Worm (Caenorhabditis elegans) whole organism, young adult: ENCODE data around the gene F57B9.3.

Experiments used
- B0336.3 ChIP-seq: fragments of 200-800 bp; sonication (Bioruptor generic); IDR thresholded peaks from 2 replicates; pipeline ENCODE4 v1.3.6; 2022; ENCODE audit warnings: missing genetic modification characterization, missing compliant biosample characterization
- C17E4.6 ChIP-seq: fragments of 200-800 bp; sonication (Bioruptor generic); IDR thresholded peaks from 2 replicates; pipeline ENCODE4 v1.3.6; 2022; ENCODE audit warnings: missing genetic modification reagents, missing genetic modification characterization, missing compliant biosample characterization
- F10E7.11 ChIP-seq: sonication (generic microtip); optimal IDR thresholded peaks from 2 replicates; lab custom pipeline; 2017; ENCODE audit warnings: mild to moderate bottlenecking, missing genetic modification characterization, moderate library complexity, missing compliant biosample characterization
- F23B12.7 ChIP-seq: sonication (generic microtip); optimal IDR thresholded peaks from 2 replicates; lab custom pipeline; 2017; ENCODE audit warnings: missing genetic modification characterization, mild to moderate bottlenecking, missing compliant biosample characterization, antibody characterized with exemption, moderate library complexity; ENCODE audit not compliant: insufficient read depth
- F39B2.1 ChIP-seq: fragments of 200-800 bp; sonication (Bioruptor generic); IDR thresholded peaks from 2 replicates; pipeline ENCODE4 v1.3.6; 2022; ENCODE audit warnings: missing genetic modification reagents, missing genetic modification characterization, missing compliant biosample characterization
- F49E8.2 ChIP-seq: sonication (generic microtip); optimal IDR thresholded peaks from 3 replicates; lab custom pipeline; 2017; ENCODE audit warnings: missing genetic modification characterization, mild to moderate bottlenecking, missing compliant biosample characterization, antibody characterized with exemption, moderate library complexity; ENCODE audit not compliant: insufficient read depth
- F52B5.7 ChIP-seq: sonication (generic microtip); optimal IDR thresholded peaks from 2 replicates; lab custom pipeline; 2016; ENCODE audit warnings: mild to moderate bottlenecking, missing genetic modification characterization, missing compliant biosample characterization
- F57A8.1 ChIP-seq: fragments of 200-800 bp; sonication (Bioruptor generic); optimal IDR thresholded peaks from 2 replicates; lab custom pipeline; 2018; ENCODE audit warnings: mild to moderate bottlenecking, missing genetic modification characterization, moderate library complexity, missing compliant biosample characterization
- F57C9.4 ChIP-seq: sonication (generic microtip); optimal IDR thresholded peaks from 2 replicates; lab custom pipeline; 2017; ENCODE audit warnings: mild to moderate bottlenecking, missing genetic modification characterization, missing compliant biosample characterization
- K12H6.12 ChIP-seq: fragments of 200-800 bp; sonication (Bioruptor generic); optimal IDR thresholded peaks from 2 replicates; lab custom pipeline; 2018; ENCODE audit warnings: mild to moderate bottlenecking, missing genetic modification characterization, missing compliant biosample characterization
- Y67H2A.10 ChIP-seq: fragments of 200-800 bp; sonication (Bioruptor generic); conservative IDR thresholded peaks from 2 replicates; pipeline ENCODE4 v1.3.6; 2022; ENCODE audit warnings: missing genetic modification reagents, missing genetic modification characterization, missing compliant biosample characterization
- Y95B8A.8 ChIP-seq: fragments of 200-800 bp; sonication (Bioruptor generic); IDR thresholded peaks from 2 replicates; pipeline ENCODE4 v1.3.6; 2022; ENCODE audit warnings: missing genetic modification reagents, missing genetic modification characterization, missing compliant biosample characterization
- ZK185.1 ChIP-seq: sonication (generic microtip); optimal IDR thresholded peaks from 2 replicates; lab custom pipeline; 2016; ENCODE audit warnings: mild to moderate bottlenecking, missing genetic modification characterization, missing compliant biosample characterization; ENCODE audit not compliant: poor library complexity, severe bottlenecking
- akir-1 ChIP-seq: fragments of 200-800 bp; sonication (Bioruptor generic); optimal IDR thresholded peaks from 2 replicates; lab custom pipeline; 2018; ENCODE audit warnings: mild to moderate bottlenecking, missing genetic modification characterization, moderate library complexity, missing compliant biosample characterization
- attf-5 ChIP-seq: fragments of 200-800 bp; sonication (Bioruptor generic); optimal IDR thresholded peaks from 2 replicates; lab custom pipeline; 2018; ENCODE audit warnings: mild to moderate bottlenecking, missing genetic modification characterization, missing compliant biosample characterization
- bed-1 ChIP-seq: fragments of 200-800 bp; sonication (Bioruptor generic); IDR thresholded peaks from 2 replicates; pipeline ENCODE4 v1.3.6; 2022; ENCODE audit warnings: missing genetic modification reagents, missing genetic modification characterization, missing compliant biosample characterization
- ccch-3 ChIP-seq: fragments of 200-800 bp; sonication (Bioruptor generic); optimal IDR thresholded peaks from 2 replicates; lab custom pipeline; 2018; ENCODE audit warnings: mild to moderate bottlenecking, missing genetic modification characterization, missing compliant biosample characterization
- cebp-1 ChIP-seq, 2 experiments: fragments of 200-800 bp in 1 of 2; sonication (Bioruptor generic) in 1 of 2; sonication (generic microtip) in 1 of 2; IDR thresholded peaks in 1 of 2; optimal IDR thresholded peaks in 1 of 2; 2 replicates each; pipeline versions ENCODE4 v1.3.6 to Lab custom; 2017 to 2022; ENCODE audit warnings: missing compliant biosample characterization in 2 of 2, missing genetic modification characterization in 2 of 2, mild to moderate bottlenecking in 1 of 2, missing genetic modification reagents in 1 of 2, moderate library complexity in 1 of 2
- ceh-100 ChIP-seq: fragments of 200-800 bp; sonication (Bioruptor generic); IDR thresholded peaks from 2 replicates; pipeline ENCODE4 v1.3.6; 2022; ENCODE audit warnings: missing genetic modification reagents, missing genetic modification characterization, missing compliant biosample characterization
- ceh-27 ChIP-seq: fragments of 200-800 bp; sonication (Bioruptor generic); optimal IDR thresholded peaks from 2 replicates; lab custom pipeline; 2018; ENCODE audit warnings: mild to moderate bottlenecking, missing genetic modification characterization, moderate library complexity, missing compliant biosample characterization
- ceh-40 ChIP-seq: fragments of 200-800 bp; sonication (Bioruptor generic); IDR thresholded peaks from 2 replicates; pipeline ENCODE4 v1.3.6; 2022; ENCODE audit warnings: missing genetic modification characterization, missing compliant biosample characterization
- ceh-79 ChIP-seq: sonication (generic microtip); optimal IDR thresholded peaks from 2 replicates; lab custom pipeline; 2017; ENCODE audit warnings: mild to moderate bottlenecking, missing genetic modification characterization, missing compliant biosample characterization
- dpff-1 ChIP-seq: sonication (generic microtip); optimal IDR thresholded peaks from 2 replicates; lab custom pipeline; 2017; ENCODE audit warnings: mild to moderate bottlenecking, missing genetic modification characterization, missing compliant biosample characterization
- egl-44 ChIP-seq: fragments of 200-800 bp; sonication (Bioruptor generic); IDR thresholded peaks from 2 replicates; pipeline ENCODE4 v1.3.6; 2022; ENCODE audit warnings: missing genetic modification reagents, missing genetic modification characterization, missing compliant biosample characterization
- egrh-3 ChIP-seq: fragments of 200-800 bp; sonication (Bioruptor generic); IDR thresholded peaks from 2 replicates; pipeline ENCODE4 v1.3.6; 2022; ENCODE audit warnings: missing genetic modification reagents, missing genetic modification characterization, missing compliant biosample characterization
- fkh-3 ChIP-seq: sonication (generic microtip); optimal IDR thresholded peaks from 2 replicates; lab custom pipeline; 2016; ENCODE audit warnings: mild to moderate bottlenecking, missing genetic modification characterization, missing compliant biosample characterization
- hlh-26 ChIP-seq: fragments of 200-800 bp; sonication (Bioruptor generic); conservative IDR thresholded peaks from 2 replicates; pipeline ENCODE4 v1.3.6; 2022; ENCODE audit warnings: missing genetic modification reagents, missing genetic modification characterization, missing compliant biosample characterization
- hsf-1 ChIP-seq: fragments of 200-800 bp; sonication (Bioruptor generic); IDR thresholded peaks from 2 replicates; pipeline ENCODE4 v1.3.6; 2022; ENCODE audit warnings: missing genetic modification reagents, missing genetic modification characterization, missing compliant biosample characterization
- lin-26 ChIP-seq: fragments of 200-800 bp; sonication (Bioruptor generic); IDR thresholded peaks from 2 replicates; pipeline ENCODE4 v1.3.6; 2022; ENCODE audit warnings: missing genetic modification reagents, missing genetic modification characterization, missing compliant biosample characterization
- madf-6 ChIP-seq: fragments of 200-800 bp; sonication (Bioruptor generic); IDR thresholded peaks from 2 replicates; pipeline ENCODE4 v1.3.6; 2022; ENCODE audit warnings: missing genetic modification reagents, missing genetic modification characterization, missing compliant biosample characterization
- madf-8 ChIP-seq: fragments of 200-800 bp; sonication (Bioruptor generic); conservative IDR thresholded peaks from 2 replicates; pipeline ENCODE4 v1.3.6; 2022; ENCODE audit warnings: missing genetic modification reagents, missing genetic modification characterization, missing compliant biosample characterization
- nfyb-1 ChIP-seq: fragments of 200-800 bp; sonication (Bioruptor generic); IDR thresholded peaks from 2 replicates; pipeline ENCODE4 v1.3.6; 2022; ENCODE audit warnings: missing genetic modification reagents, missing genetic modification characterization, missing compliant biosample characterization
- nhr-179 ChIP-seq: sonication (generic microtip); optimal IDR thresholded peaks from 2 replicates; lab custom pipeline; 2016; ENCODE audit warnings: mild to moderate bottlenecking, missing genetic modification characterization, missing compliant biosample characterization
- nhr-90 ChIP-seq: sonication (generic microtip); optimal IDR thresholded peaks from 2 replicates; lab custom pipeline; 2016; ENCODE audit warnings: missing genotype, mild to moderate bottlenecking, missing genetic modification characterization, missing compliant biosample characterization
- pbrm-1 ChIP-seq: fragments of 200-800 bp; sonication (Bioruptor generic); IDR thresholded peaks from 2 replicates; pipeline ENCODE4 v1.3.6; 2022; ENCODE audit warnings: missing genetic modification reagents, missing genetic modification characterization, missing compliant biosample characterization
- rec-8 ChIP-seq, 2 experiments: sonication (generic microtip); optimal IDR thresholded peaks; 2 replicates each; lab custom pipeline; 2016; ENCODE audit warnings: mild to moderate bottlenecking in 2 of 2, missing genetic modification characterization in 2 of 2, missing genetic modification reagents in 2 of 2, missing genotype in 2 of 2, missing biosample characterization in 1 of 2, missing compliant biosample characterization in 1 of 2, moderate library complexity in 1 of 2
- repo-1 ChIP-seq: sonication (generic microtip); optimal IDR thresholded peaks from 2 replicates; lab custom pipeline; 2017; ENCODE audit warnings: mild to moderate bottlenecking, missing genetic modification characterization, missing compliant biosample characterization
- sdz-38 ChIP-seq: sonication (generic microtip); optimal IDR thresholded peaks from 2 replicates; lab custom pipeline; 2016; ENCODE audit warnings: missing genotype, missing genetic modification characterization, missing compliant biosample characterization
- sptf-2 ChIP-seq: fragments of 200-800 bp; sonication (Bioruptor generic); optimal IDR thresholded peaks from 2 replicates; lab custom pipeline; 2018; ENCODE audit warnings: mild to moderate bottlenecking, missing genetic modification characterization, missing compliant biosample characterization
- tlf-1 ChIP-seq: fragments of 200-800 bp; sonication (Bioruptor generic); optimal IDR thresholded peaks from 2 replicates; lab custom pipeline; 2018; ENCODE audit warnings: mild to moderate bottlenecking, missing genetic modification characterization, missing compliant biosample characterization
- xnd-1 ChIP-seq: sonication (generic microtip); optimal IDR thresholded peaks from 2 replicates; lab custom pipeline; 2016; ENCODE audit warnings: missing genotype, missing genetic modification reagents, missing genetic modification characterization, missing compliant biosample characterization
- zfh-2 ChIP-seq: fragments of 200-800 bp; sonication (Bioruptor generic); conservative IDR thresholded peaks from 2 replicates; pipeline ENCODE4 v1.3.6; 2022; ENCODE audit warnings: missing genetic modification reagents, missing genetic modification characterization, missing compliant biosample characterization
- zim-3 ChIP-seq: sonication (generic microtip); optimal IDR thresholded peaks from 2 replicates; lab custom pipeline; 2017; ENCODE audit warnings: mild to moderate bottlenecking, missing genetic modification characterization, moderate library complexity, missing compliant biosample characterization
- ztf-18 ChIP-seq: sonication (generic microtip); optimal IDR thresholded peaks from 2 replicates; lab custom pipeline; 2016; ENCODE audit warnings: missing genotype, mild to moderate bottlenecking, missing genetic modification characterization, missing compliant biosample characterization
- ztf-28 ChIP-seq: fragments of 200-800 bp; sonication (Bioruptor generic); IDR thresholded peaks from 2 replicates; pipeline ENCODE4 v1.3.6; 2022; ENCODE audit warnings: missing genetic modification reagents, missing genetic modification characterization, missing compliant biosample characterization
- ztf-6 ChIP-seq: fragments of 200-800 bp; sonication (Bioruptor generic); IDR thresholded peaks from 2 replicates; pipeline ENCODE4 v1.3.6; 2022; ENCODE audit warnings: missing genetic modification reagents, missing genetic modification characterization, missing compliant biosample characterization

Gene F57B9.3

DNA sequence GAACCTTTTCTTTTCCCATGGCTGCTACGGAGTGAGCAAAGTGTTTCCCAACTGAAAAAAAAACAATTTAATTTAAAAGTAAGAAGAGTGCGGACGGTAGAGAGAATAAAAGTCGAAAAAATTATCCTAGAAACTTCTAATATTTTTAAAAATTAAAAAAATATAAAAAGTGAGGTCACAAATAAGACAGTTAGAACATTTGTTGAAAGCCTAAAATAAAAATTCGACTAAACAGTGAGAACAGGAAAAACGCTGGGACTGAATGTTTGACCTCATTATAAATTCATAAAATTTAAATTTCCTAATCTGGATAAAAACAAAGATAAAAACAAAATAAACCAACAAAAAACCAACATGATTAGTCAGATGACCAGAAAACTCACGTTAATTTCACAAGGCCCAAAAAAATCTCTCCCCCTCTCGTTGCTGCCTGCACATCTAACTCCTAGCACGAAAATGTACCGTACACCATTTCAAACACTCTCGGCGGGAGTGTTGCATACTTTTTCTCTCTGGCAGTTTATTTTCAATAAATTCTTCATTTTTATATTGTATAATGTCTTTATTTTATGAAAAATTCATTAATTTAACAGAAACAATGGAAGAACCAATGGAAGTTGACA, 32.1 kb downstream of the F57B9.3 start, which contains the start of the genes eef-1A.1 and rfc-4:
Gene eef-1A.1, minus strand, starts transcription at position 51 of the 623 bp plus-strand sequence.
Gene rfc-4, plus strand, starts transcription at position 592 of the 623 bp plus-strand sequence.
- 0 out of 2 replicates have a peak, but pooled peaks have one; percentile 25 for TF ChIP-seq C17E4.6 (GFP tag; lab: Robert Waterston, UW)
- TF ChIP-seq sptf-2 (GFP tag; lab: Kevin White, UChicago), result no peak
- no peak for TF ChIP-seq rec-8 (tag; optimal IDR thresholded peaks at IDR 0.05; lab: Kevin White, UChicago)
- peak; percentile 48 for TF ChIP-seq repo-1
- no peak for TF ChIP-seq fkh-3 (tag; lab: Kevin White, UChicago)
- TF ChIP-seq lin-26 (GFP tag; lab: Robert Waterston, UW), result peak; percentile 11; the same call in 1 of the 2 replicates
- no peak for TF ChIP-seq F10E7.11 (tag; lab: Kevin White, UChicago)
- no peak for TF ChIP-seq bed-1 (GFP tag; lab: Robert Waterston, UW)
- peak; percentile 97 for TF ChIP-seq attf-5 (GFP tag; lab: Kevin White, UChicago)
- TF ChIP-seq zim-3 (tag; lab: Kevin White, UChicago), result no peak
- TF ChIP-seq hlh-26, result no peak
- TF ChIP-seq sdz-38 (tag; lab: Kevin White, UChicago), result no peak
- TF ChIP-seq hsf-1, result peak; percentile 68
- TF ChIP-seq Y95B8A.8, result peak; percentile 70; the same call in 1 of the 2 replicates
- peak; percentile 89 for TF ChIP-seq F49E8.2
- TF ChIP-seq B0336.3 (GFP tag; lab: Robert Waterston, UW), result peak; percentile 79
- 0 out of 2 replicates have a peak, but pooled peaks have one; percentile 17 for TF ChIP-seq ztf-6 (GFP tag; lab: Robert Waterston, UW)
- peak; percentile 91 for TF ChIP-seq madf-6 (GFP tag; lab: Robert Waterston, UW)
- TF ChIP-seq nfyb-1, result peak; percentile 94
- peak; percentile 68; the same call in 1 of the 2 replicates for TF ChIP-seq ztf-28 (GFP tag; lab: Robert Waterston, UW)
- TF ChIP-seq ceh-27 (GFP tag; lab: Kevin White, UChicago), result peak; percentile 96
- TF ChIP-seq pbrm-1 (GFP tag; lab: Robert Waterston, UW), result peak; percentile 93
- no peak for TF ChIP-seq ceh-40
- TF ChIP-seq zfh-2, result no peak
- TF ChIP-seq cebp-1 (GFP tag; IDR thresholded peaks at IDR 0.05; lab: Robert Waterston, UW), result peak; percentile 88
- peak; percentile 95 for TF ChIP-seq cebp-1 (tag; optimal IDR thresholded peaks at IDR 0.05; lab: Kevin White, UChicago)
- peak; percentile 83 for TF ChIP-seq egrh-3 (GFP tag; lab: Robert Waterston, UW)
- peak; percentile 97 for TF ChIP-seq F23B12.7 (tag; lab: Kevin White, UChicago)
- TF ChIP-seq ceh-100, result peak; percentile 76
- TF ChIP-seq ccch-3 (GFP tag; lab: Kevin White, UChicago), result no peak
- TF ChIP-seq F39B2.1 (GFP tag; lab: Robert Waterston, UW), result peak; percentile 49; the same call in 1 of the 2 replicates
- no peak for TF ChIP-seq F52B5.7 (tag; lab: Kevin White, UChicago)
- peak; percentile 47 for TF ChIP-seq xnd-1 (tag; lab: Kevin White, UChicago)
- no peak for TF ChIP-seq nhr-179
- no peak for TF ChIP-seq ceh-79 (tag; lab: Kevin White, UChicago)
- 0 out of 2 replicates have a peak, but pooled peaks have one; percentile 43 for TF ChIP-seq egl-44 (GFP tag; lab: Robert Waterston, UW)
- TF ChIP-seq F57A8.1 (GFP tag; lab: Kevin White, UChicago), result no peak
- TF ChIP-seq Y67H2A.10 (GFP tag; lab: Robert Waterston, UW), result peak; percentile 74; the same call in 1 of the 2 replicates
- TF ChIP-seq nhr-90 (tag; lab: Kevin White, UChicago), result peak; percentile 18
- TF ChIP-seq tlf-1, result peak; percentile 94
- no peak for TF ChIP-seq F57C9.4
- TF ChIP-seq dpff-1 (tag; lab: Kevin White, UChicago), result no peak
- TF ChIP-seq K12H6.12, result peak; percentile 93
- TF ChIP-seq ztf-18, result peak; percentile 75
- peak; percentile 92 for TF ChIP-seq ZK185.1
- TF ChIP-seq akir-1 (GFP tag; lab: Kevin White, UChicago), result no peak
- peak; percentile 66 for TF ChIP-seq madf-8 (GFP tag; lab: Robert Waterston, UW)
